Worm (Caenorhabditis elegans) whole organism, L1 larva: Measurements from ENCODE around the gene F53B1.8.

Source experiments
- C04F5.9 ChIP-seq: sonication (generic microtip); optimal IDR thresholded peaks from 2 replicates; lab custom pipeline; 2016; ENCODE audit warnings: missing genetic modification characterization, missing compliant biosample characterization
- C16A3.4 ChIP-seq: fragments of 150-350 bp; optimal IDR thresholded peaks from 2 replicates; lab custom pipeline; 2014; ENCODE audit warnings: missing biosample characterization, missing genetic modification characterization
- Y116A8C.19 ChIP-seq: sonication (generic microtip); optimal IDR thresholded peaks from 2 replicates; lab custom pipeline; 2016; ENCODE audit warnings: missing compliant biosample characterization, missing genetic modification characterization, borderline replicate concordance
- aha-1 ChIP-seq: fragments of 150-350 bp; optimal IDR thresholded peaks from 2 replicates; lab custom pipeline; 2014; ENCODE audit warnings: missing biosample characterization, missing genetic modification characterization
- aly-2 ChIP-seq: fragments of 150-350 bp; optimal IDR thresholded peaks from 2 replicates; lab custom pipeline; 2014; ENCODE audit warnings: missing biosample characterization, missing genetic modification characterization
- ama-1 ChIP-seq: fragments of 150-350 bp; optimal IDR thresholded peaks from 2 replicates; lab custom pipeline; 2014
- ceh-63 ChIP-seq: fragments of 200-800 bp; sonication (Bioruptor generic); optimal IDR thresholded peaks from 2 replicates; lab custom pipeline; 2018; ENCODE audit warnings: mild to moderate bottlenecking, missing genetic modification characterization, missing compliant biosample characterization
- ceh-8 ChIP-seq: fragments of 200-800 bp; sonication (Bioruptor generic); optimal IDR thresholded peaks from 2 replicates; lab custom pipeline; 2018; ENCODE audit warnings: mild to moderate bottlenecking, missing genetic modification characterization, moderate library complexity, missing compliant biosample characterization
- ceh-88 ChIP-seq: fragments of 200-800 bp; sonication (Bioruptor generic); IDR thresholded peaks from 2 replicates; pipeline ENCODE4 v1.3.6; 2022; ENCODE audit warnings: missing genetic modification characterization, missing compliant biosample characterization
- dpl-1 ChIP-seq, 3 experiments: fragments of 150-350 bp in 2 of 3; sonication (generic microtip) in 1 of 3; optimal IDR thresholded peaks; 2 replicates each; lab custom pipeline; 2014 to 2017; ENCODE audit warnings: missing biosample characterization in 3 of 3, missing genetic modification characterization in 3 of 3, missing genetic modification reagents in 3 of 3
- dsc-1 ChIP-seq: sonication (generic microtip); optimal IDR thresholded peaks from 2 replicates; lab custom pipeline; 2016; ENCODE audit warnings: mild to moderate bottlenecking, missing genetic modification characterization, missing compliant biosample characterization
- efl-1 ChIP-seq, 4 experiments: fragments of 150-350 bp; optimal IDR thresholded peaks in 3 of 4; peaks in 1 of 4; 1 replicate in 1 of 4; 2 replicates in 3 of 4; lab custom pipeline; 2014; ENCODE audit warnings: missing biosample characterization in 2 of 4, missing genetic modification characterization in 2 of 4, missing genetic modification reagents in 2 of 4
- efl-3 ChIP-seq: fragments of 200-800 bp; sonication (Bioruptor generic); optimal IDR thresholded peaks from 2 replicates; lab custom pipeline; 2018; ENCODE audit warnings: mild to moderate bottlenecking, missing genetic modification characterization, missing compliant biosample characterization
- egl-13 ChIP-seq: sonication (generic microtip); optimal IDR thresholded peaks from 2 replicates; lab custom pipeline; 2016; ENCODE audit warnings: missing genotype, missing genetic modification reagents, missing genetic modification characterization, missing compliant biosample characterization
- egl-27 ChIP-seq, 2 experiments: fragments of 150-350 bp in 1 of 2; sonication (generic microtip); optimal IDR thresholded peaks; 3 replicates each; lab custom pipeline; 2017 to 2018; ENCODE audit warnings: missing biosample characterization in 2 of 2, missing genetic modification characterization in 2 of 2, missing genetic modification reagents in 2 of 2
- elt-2 ChIP-seq: sonication (generic microtip); optimal IDR thresholded peaks from 2 replicates; lab custom pipeline; 2016; ENCODE audit warnings: missing genetic modification characterization, mild to moderate bottlenecking, inconsistent platforms, missing compliant biosample characterization, missing genetic modification reagents
- elt-3 ChIP-seq, 6 experiments: fragments of 150-350 bp in 1 of 6; sonication (generic microtip); optimal IDR thresholded peaks; 2 replicates each; lab custom pipeline; 2017 to 2018; ENCODE audit warnings: missing biosample characterization in 6 of 6, missing genetic modification characterization in 6 of 6, inconsistent platforms in 1 of 6
- ets-5 ChIP-seq: fragments of 200-800 bp; sonication (Bioruptor generic); IDR thresholded peaks from 2 replicates; pipeline ENCODE4 v1.3.6; 2022; ENCODE audit warnings: missing genetic modification characterization, missing compliant biosample characterization
- fkh-8 ChIP-seq: sonication (generic microtip); optimal IDR thresholded peaks from 2 replicates; lab custom pipeline; 2016; ENCODE audit warnings: mild to moderate bottlenecking, missing genetic modification characterization, missing compliant biosample characterization
- hlh-17 ChIP-seq: fragments of 200-800 bp; sonication (Bioruptor generic); optimal IDR thresholded peaks from 2 replicates; lab custom pipeline; 2018; ENCODE audit warnings: missing genetic modification characterization, mild to moderate bottlenecking, missing compliant biosample characterization, moderate library complexity, borderline replicate concordance
- hpl-2 ChIP-seq: fragments of 150-350 bp; optimal IDR thresholded peaks from 2 replicates; lab custom pipeline; 2014; ENCODE audit warnings: missing biosample characterization, missing genetic modification reagents, missing genetic modification characterization
- isw-1 ChIP-seq: fragments of 200-800 bp; sonication (Bioruptor generic); IDR thresholded peaks from 2 replicates; pipeline ENCODE4 v1.3.6; 2022; ENCODE audit warnings: missing genetic modification characterization, missing compliant biosample characterization
- lin-13 ChIP-seq: fragments of 150-350 bp; optimal IDR thresholded peaks from 2 replicates; lab custom pipeline; 2014; ENCODE audit warnings: missing biosample characterization, missing genetic modification reagents, missing genetic modification characterization
- lin-35 ChIP-seq, 2 experiments: fragments of 150-350 bp; optimal IDR thresholded peaks; 2 replicates each; lab custom pipeline; 2014; ENCODE audit warnings: missing biosample characterization in 2 of 2, missing genetic modification characterization in 2 of 2, missing genetic modification reagents in 2 of 2
- lir-3 ChIP-seq: sonication (generic microtip); optimal IDR thresholded peaks from 2 replicates; lab custom pipeline; 2016; ENCODE audit warnings: mild to moderate bottlenecking, missing genetic modification characterization, moderate library complexity, missing compliant biosample characterization; ENCODE audit not compliant: poor library complexity
- lsy-2 ChIP-seq, 2 experiments: fragments of 150-350 bp; optimal IDR thresholded peaks; 2 replicates each; lab custom pipeline; 2014; ENCODE audit warnings: missing biosample characterization in 2 of 2, missing genetic modification characterization in 2 of 2
- mef-2 ChIP-seq: fragments of 150-350 bp; optimal IDR thresholded peaks from 2 replicates; lab custom pipeline; 2014; ENCODE audit warnings: missing biosample characterization, missing genetic modification characterization
- nhr-11 ChIP-seq: fragments of 150-350 bp; optimal IDR thresholded peaks from 2 replicates; lab custom pipeline; 2014; ENCODE audit warnings: missing biosample characterization, missing genetic modification characterization
- nhr-20 ChIP-seq: sonication (generic microtip); optimal IDR thresholded peaks from 2 replicates; lab custom pipeline; 2016; ENCODE audit warnings: mild to moderate bottlenecking, missing genetic modification characterization, missing compliant biosample characterization
- nhr-237 ChIP-seq: fragments of 150-350 bp; optimal IDR thresholded peaks from 2 replicates; lab custom pipeline; 2014; ENCODE audit warnings: missing biosample characterization, missing genetic modification characterization
- nhr-47 ChIP-seq: sonication (generic microtip); optimal IDR thresholded peaks from 2 replicates; lab custom pipeline; 2016; ENCODE audit warnings: mild to moderate bottlenecking, missing genetic modification characterization, moderate library complexity, missing compliant biosample characterization
- nhr-71 ChIP-seq: sonication (generic microtip); optimal IDR thresholded peaks from 2 replicates; lab custom pipeline; 2016; ENCODE audit warnings: mild to moderate bottlenecking, missing genetic modification characterization, moderate library complexity, missing compliant biosample characterization
- nhr-77 ChIP-seq: fragments of 150-350 bp; optimal IDR thresholded peaks from 2 replicates; lab custom pipeline; 2014; ENCODE audit warnings: missing biosample characterization, missing genetic modification characterization
- nhr-85 ChIP-seq: sonication (generic microtip); peaks from one replicate; lab custom pipeline; 2016; ENCODE audit warnings: missing genetic modification characterization, inconsistent platforms, missing compliant biosample characterization
- nhr-90 ChIP-seq: sonication (generic microtip); optimal IDR thresholded peaks from 2 replicates; lab custom pipeline; 2016; ENCODE audit warnings: mild to moderate bottlenecking, missing genetic modification characterization, missing compliant biosample characterization; ENCODE audit not compliant: poor library complexity
- pag-3 ChIP-seq: sonication (generic microtip); optimal IDR thresholded peaks from 2 replicates; lab custom pipeline; 2017; ENCODE audit warnings: missing genetic modification characterization, mild to moderate bottlenecking, missing compliant biosample characterization, antibody characterized with exemption, borderline replicate concordance; ENCODE audit not compliant: insufficient read depth
- pax-3 ChIP-seq: fragments of 200-800 bp; sonication (Bioruptor generic); optimal IDR thresholded peaks from 2 replicates; lab custom pipeline; 2018; ENCODE audit warnings: mild to moderate bottlenecking, missing genetic modification characterization, moderate library complexity, missing compliant biosample characterization
- snu-23 ChIP-seq: sonication (generic microtip); optimal IDR thresholded peaks from 2 replicates; lab custom pipeline; 2016; ENCODE audit warnings: missing genetic modification characterization, missing compliant biosample characterization
- sup-37 ChIP-seq: fragments of 200-800 bp; sonication (Bioruptor generic); optimal IDR thresholded peaks from 2 replicates; lab custom pipeline; 2018; ENCODE audit warnings: mild to moderate bottlenecking, missing genetic modification characterization, missing compliant biosample characterization
- tbx-2 ChIP-seq: sonication (generic microtip); optimal IDR thresholded peaks from 2 replicates; lab custom pipeline; 2016; ENCODE audit warnings: missing genetic modification characterization, missing compliant biosample characterization
- tlp-1 ChIP-seq: fragments of 150-350 bp; optimal IDR thresholded peaks from 2 replicates; lab custom pipeline; 2014; ENCODE audit warnings: missing biosample characterization, missing genetic modification characterization
- unc-130 ChIP-seq: fragments of 150-350 bp; optimal IDR thresholded peaks from 2 replicates; lab custom pipeline; 2017; ENCODE audit warnings: missing biosample characterization, missing genetic modification characterization, inconsistent platforms
- unc-30 ChIP-seq: sonication (generic microtip); optimal IDR thresholded peaks from 2 replicates; lab custom pipeline; 2017; ENCODE audit warnings: missing biosample characterization, missing genetic modification characterization
- unc-62 ChIP-seq: fragments of 150-350 bp; optimal IDR thresholded peaks from 2 replicates; lab custom pipeline; 2014; ENCODE audit warnings: missing biosample characterization, missing genetic modification reagents, missing genetic modification characterization
- xbp-1 ChIP-seq: sonication (generic microtip); optimal IDR thresholded peaks from 2 replicates; lab custom pipeline; 2016; ENCODE audit warnings: missing genetic modification characterization, missing compliant biosample characterization
- zag-1 ChIP-seq: fragments of 150-350 bp; optimal IDR thresholded peaks from 2 replicates; lab custom pipeline; 2014; ENCODE audit warnings: missing biosample characterization, missing genetic modification characterization
- zip-4 ChIP-seq: fragments of 200-800 bp; sonication (Bioruptor generic); optimal IDR thresholded peaks from 2 replicates; lab custom pipeline; 2018; ENCODE audit warnings: mild to moderate bottlenecking, missing genetic modification characterization, moderate library complexity, missing compliant biosample characterization
- ztf-4 ChIP-seq: fragments of 150-350 bp; optimal IDR thresholded peaks from 2 replicates; lab custom pipeline; 2014; ENCODE audit warnings: missing biosample characterization, missing genetic modification characterization

Gene F53B1.8

ce11 chrX:2079536-2079935 is 50.5 kb downstream of the F53B1.8 start, which contains the start of gene F49H12.4:
TSS of gene F49H12.4 (plus strand) at chrX:2079836.
- peak; percentile 17 for TF ChIP-seq dsc-1 (tag; lab: Kevin White, UChicago)
- no peak for TF ChIP-seq ztf-4 (tag; lab: Kevin White, UChicago)

- no peak for TF ChIP-seq dpl-1 (GFP tag; optimal IDR thresholded peaks at IDR 0.05; lab: Kevin White, UChicago)
- TF ChIP-seq elt-3 (tag; optimal IDR thresholded peaks at IDR 0.05; lab: Kevin White, UChicago): no peak
- TF ChIP-seq ama-1 (lab: Kevin White, UChicago): no peak
- peak; percentile 74 for TF ChIP-seq fkh-8 (tag; lab: Kevin White, UChicago)
- no peak for TF ChIP-seq tlp-1 (tag; lab: Kevin White, UChicago)
- no peak for TF ChIP-seq xbp-1 (tag; lab: Kevin White, UChicago)
- peak; percentile 84 for TF ChIP-seq dsc-1 (tag; lab: Kevin White, UChicago)
- TF ChIP-seq pax-3 (tag; lab: Kevin White, UChicago): peak; percentile 8
- TF ChIP-seq nhr-90: no peak
- no peak for TF ChIP-seq aly-2 (tag; lab: Kevin White, UChicago)
- TF ChIP-seq nhr-11 (tag; lab: Kevin White, UChicago): peak; percentile 19
- TF ChIP-seq egl-13: peak; percentile 55
- TF ChIP-seq nhr-71 (tag; lab: Kevin White, UChicago): peak; percentile 39
- TF ChIP-seq C04F5.9 (tag; lab: Kevin White, UChicago): no peak
- TF ChIP-seq nhr-47 (tag; lab: Kevin White, UChicago): peak; percentile 51
Measured at ce11 chrX:2078822-2079221, 51.2 kb downstream of the F53B1.8 start.

- TF ChIP-seq efl-1 (optimal IDR thresholded peaks at IDR 0.05; lab: Kevin White, UChicago) (no peak), efl-1 (GFP tag; optimal IDR thresholded peaks at IDR 0.05 in 1 of 2; lab: Kevin White, UChicago) (peak in 1 of 2 experiments; percentile 91), ets-5 (GFP tag; lab: Robert Waterston, UW) (no peak), aha-1 (tag; lab: Kevin White, UChicago) (no peak), tbx-2 (tag; lab: Kevin White, UChicago) (peak; percentile 26), elt-2 (no peak), zag-1 (tag; lab: Kevin White, UChicago) (no peak), unc-30 (tag; lab: Kevin White, UChicago) (no peak), nhr-237 (no peak), lsy-2 (tag; optimal IDR thresholded peaks at IDR 0.05; lab: Kevin White, UChicago) (no peak), dsc-1 (tag; lab: Kevin White, UChicago) (peak; percentile 14), snu-23 (peak; percentile 63), isw-1 (GFP tag; lab: Robert Waterston, UW) (no peak), lin-13 (no peak), nhr-85 (tag; lab: Kevin White, UChicago) (peak; percentile 95), lir-3 (tag; lab: Kevin White, UChicago) (no peak), unc-62 (GFP tag; lab: Kevin White, UChicago) (no peak), unc-130 (tag; lab: Kevin White, UChicago) (no peak), zip-4 (no peak), ceh-8 (GFP tag; lab: Kevin White, UChicago) (no peak), egl-27 (tag; optimal IDR thresholded peaks at IDR 0.05; lab: Kevin White, UChicago) (no peak), Y116A8C.19 (no peak), nhr-71 (tag; lab: Kevin White, UChicago) (peak; percentile 76), nhr-20 (tag; lab: Kevin White, UChicago) (peak; percentile 71), ceh-63 (GFP tag; lab: Kevin White, UChicago) (no peak), mef-2 (tag; lab: Kevin White, UChicago) (no peak), efl-3 (GFP tag; lab: Kevin White, UChicago) (no peak), C16A3.4 (no peak), sup-37 (GFP tag; lab: Kevin White, UChicago) (no peak), hpl-2 (no peak), pag-3 (tag; lab: Kevin White, UChicago) (no peak), hlh-17 (GFP tag; lab: Kevin White, UChicago) (no peak), tlp-1 (tag; lab: Kevin White, UChicago) (no peak), ceh-88 (GFP tag; lab: Robert Waterston, UW) (no peak), nhr-11 (tag; lab: Kevin White, UChicago) (no peak), lin-35 (GFP tag; optimal IDR thresholded peaks at IDR 0.05; lab: Kevin White, UChicago) (peak; percentile 6 to 40), nhr-77 (tag; lab: Kevin White, UChicago) (no peak)
Measured at ce11 chrX:2075169-2075568, 54.9 kb downstream of the F53B1.8 start.
